Worm (Caenorhabditis elegans) whole organism, L1 larva: ENCODE results near the gene R08C7.11.

Source experiments
- C16A3.4 ChIP-seq: fragments of 150-350 bp; optimal IDR thresholded peaks from 2 replicates; lab custom pipeline; 2014; ENCODE audit warnings: missing biosample characterization, missing genetic modification characterization
- C34B4.2 ChIP-seq: sonication (generic microtip); optimal IDR thresholded peaks from 2 replicates; lab custom pipeline; 2017; ENCODE audit warnings: mild to moderate bottlenecking, missing genetic modification characterization, missing compliant biosample characterization
- aly-2 ChIP-seq: fragments of 150-350 bp; optimal IDR thresholded peaks from 2 replicates; lab custom pipeline; 2014; ENCODE audit warnings: missing biosample characterization, missing genetic modification characterization
- dpl-1 ChIP-seq, 3 experiments: fragments of 150-350 bp in 2 of 3; sonication (generic microtip) in 1 of 3; optimal IDR thresholded peaks; 2 replicates each; lab custom pipeline; 2014 to 2017; ENCODE audit warnings: missing biosample characterization in 3 of 3, missing genetic modification characterization in 3 of 3, missing genetic modification reagents in 3 of 3
- efl-1 ChIP-seq, 4 experiments: fragments of 150-350 bp; optimal IDR thresholded peaks in 3 of 4; peaks in 1 of 4; 1 replicate in 1 of 4; 2 replicates in 3 of 4; lab custom pipeline; 2014; ENCODE audit warnings: missing biosample characterization in 2 of 4, missing genetic modification characterization in 2 of 4, missing genetic modification reagents in 2 of 4
- egl-27 ChIP-seq, 2 experiments: fragments of 150-350 bp in 1 of 2; sonication (generic microtip); optimal IDR thresholded peaks; 3 replicates each; lab custom pipeline; 2017 to 2018; ENCODE audit warnings: missing biosample characterization in 2 of 2, missing genetic modification characterization in 2 of 2, missing genetic modification reagents in 2 of 2
- elt-2 ChIP-seq: sonication (generic microtip); optimal IDR thresholded peaks from 2 replicates; lab custom pipeline; 2016; ENCODE audit warnings: missing genetic modification characterization, mild to moderate bottlenecking, inconsistent platforms, missing compliant biosample characterization, missing genetic modification reagents
- elt-3 ChIP-seq, 6 experiments: fragments of 150-350 bp in 1 of 6; sonication (generic microtip); optimal IDR thresholded peaks; 2 replicates each; lab custom pipeline; 2017 to 2018; ENCODE audit warnings: missing biosample characterization in 6 of 6, missing genetic modification characterization in 6 of 6, inconsistent platforms in 1 of 6
- fkh-4 ChIP-seq: sonication (generic microtip); optimal IDR thresholded peaks from 2 replicates; lab custom pipeline; 2016; ENCODE audit warnings: missing compliant biosample characterization, missing genetic modification characterization, borderline replicate concordance
- grh-1 ChIP-seq: fragments of 200-800 bp; sonication (Bioruptor generic); IDR thresholded peaks from 2 replicates; pipeline ENCODE4 v1.3.6; 2022; ENCODE audit warnings: missing genetic modification reagents, missing genetic modification characterization, missing compliant biosample characterization
- jun-1 ChIP-seq: fragments of 150-350 bp; optimal IDR thresholded peaks from 2 replicates; lab custom pipeline; 2014; ENCODE audit warnings: missing biosample characterization, missing genetic modification reagents, missing genetic modification characterization
- lin-14 ChIP-seq: fragments of 200-800 bp; sonication (Bioruptor generic); optimal IDR thresholded peaks from 2 replicates; lab custom pipeline; 2018; ENCODE audit warnings: mild to moderate bottlenecking, missing genetic modification characterization, moderate library complexity, missing compliant biosample characterization
- lin-15B ChIP-seq: fragments of 150-350 bp; sonication (generic microtip); optimal IDR thresholded peaks from 3 replicates; lab custom pipeline; 2014; ENCODE audit warnings: missing biosample characterization, missing genetic modification characterization
- lin-35 ChIP-seq, 2 experiments: fragments of 150-350 bp; optimal IDR thresholded peaks; 2 replicates each; lab custom pipeline; 2014; ENCODE audit warnings: missing biosample characterization in 2 of 2, missing genetic modification characterization in 2 of 2, missing genetic modification reagents in 2 of 2
- lir-3 ChIP-seq: sonication (generic microtip); optimal IDR thresholded peaks from 2 replicates; lab custom pipeline; 2016; ENCODE audit warnings: mild to moderate bottlenecking, missing genetic modification characterization, moderate library complexity, missing compliant biosample characterization; ENCODE audit not compliant: poor library complexity
- mab-9 ChIP-seq: fragments of 200-800 bp; sonication (Bioruptor generic); IDR thresholded peaks from 2 replicates; pipeline ENCODE4 v1.3.6; 2022; ENCODE audit warnings: missing genetic modification reagents, missing genetic modification characterization, missing compliant biosample characterization
- mef-2 ChIP-seq: fragments of 150-350 bp; optimal IDR thresholded peaks from 2 replicates; lab custom pipeline; 2014; ENCODE audit warnings: missing biosample characterization, missing genetic modification characterization
- mep-1 ChIP-seq: fragments of 150-350 bp; optimal IDR thresholded peaks from 2 replicates; lab custom pipeline; 2014; ENCODE audit warnings: missing biosample characterization, missing genetic modification characterization
- nhr-12 ChIP-seq: sonication (generic microtip); optimal IDR thresholded peaks from 2 replicates; lab custom pipeline; 2017; ENCODE audit warnings: missing biosample characterization, missing genetic modification characterization
- nhr-19 ChIP-seq: fragments of 200-800 bp; sonication (Bioruptor generic); conservative IDR thresholded peaks from 2 replicates; pipeline ENCODE4 v1.3.6; 2022; ENCODE audit warnings: missing genetic modification characterization, missing compliant biosample characterization
- nhr-20 ChIP-seq: sonication (generic microtip); optimal IDR thresholded peaks from 2 replicates; lab custom pipeline; 2016; ENCODE audit warnings: mild to moderate bottlenecking, missing genetic modification characterization, missing compliant biosample characterization
- nhr-237 ChIP-seq: fragments of 150-350 bp; optimal IDR thresholded peaks from 2 replicates; lab custom pipeline; 2014; ENCODE audit warnings: missing biosample characterization, missing genetic modification characterization
- nhr-28 ChIP-seq: fragments of 150-350 bp; optimal IDR thresholded peaks from 2 replicates; lab custom pipeline; 2014; ENCODE audit warnings: missing biosample characterization, missing genetic modification characterization
- nhr-47 ChIP-seq: sonication (generic microtip); optimal IDR thresholded peaks from 2 replicates; lab custom pipeline; 2016; ENCODE audit warnings: mild to moderate bottlenecking, missing genetic modification characterization, moderate library complexity, missing compliant biosample characterization
- nhr-71 ChIP-seq: sonication (generic microtip); optimal IDR thresholded peaks from 2 replicates; lab custom pipeline; 2016; ENCODE audit warnings: mild to moderate bottlenecking, missing genetic modification characterization, moderate library complexity, missing compliant biosample characterization
- nhr-85 ChIP-seq: sonication (generic microtip); peaks from one replicate; lab custom pipeline; 2016; ENCODE audit warnings: missing genetic modification characterization, inconsistent platforms, missing compliant biosample characterization
- pax-3 ChIP-seq: fragments of 200-800 bp; sonication (Bioruptor generic); optimal IDR thresholded peaks from 2 replicates; lab custom pipeline; 2018; ENCODE audit warnings: mild to moderate bottlenecking, missing genetic modification characterization, moderate library complexity, missing compliant biosample characterization
- skn-1 ChIP-seq: fragments of 150-350 bp; optimal IDR thresholded peaks from 2 replicates; lab custom pipeline; 2014; ENCODE audit warnings: missing biosample characterization, missing genetic modification characterization
- snu-23 ChIP-seq: sonication (generic microtip); optimal IDR thresholded peaks from 2 replicates; lab custom pipeline; 2016; ENCODE audit warnings: missing genetic modification characterization, missing compliant biosample characterization
- sup-37 ChIP-seq: fragments of 200-800 bp; sonication (Bioruptor generic); optimal IDR thresholded peaks from 2 replicates; lab custom pipeline; 2018; ENCODE audit warnings: mild to moderate bottlenecking, missing genetic modification characterization, missing compliant biosample characterization
- tlp-1 ChIP-seq: fragments of 150-350 bp; optimal IDR thresholded peaks from 2 replicates; lab custom pipeline; 2014; ENCODE audit warnings: missing biosample characterization, missing genetic modification characterization
- unc-30 ChIP-seq: sonication (generic microtip); optimal IDR thresholded peaks from 2 replicates; lab custom pipeline; 2017; ENCODE audit warnings: missing biosample characterization, missing genetic modification characterization
- unc-62 ChIP-seq: fragments of 150-350 bp; optimal IDR thresholded peaks from 2 replicates; lab custom pipeline; 2014; ENCODE audit warnings: missing biosample characterization, missing genetic modification reagents, missing genetic modification characterization
- ztf-11 ChIP-seq, 2 experiments: sonication (generic microtip); optimal IDR thresholded peaks; 2 replicates each; lab custom pipeline; 2016 to 2017; ENCODE audit warnings: missing genetic modification characterization in 2 of 2, missing biosample characterization in 1 of 2, missing compliant biosample characterization in 1 of 2
- ztf-4 ChIP-seq: fragments of 150-350 bp; optimal IDR thresholded peaks from 2 replicates; lab custom pipeline; 2014; ENCODE audit warnings: missing biosample characterization, missing genetic modification characterization

R08C7.11 gene

ce11 chrIV:4445711-4446290 lies 8.9 kb downstream of the R08C7.11 start, which contains the start of the genes wapl-1 and htz-1 (continued):
- TF ChIP-seq pax-3 (tag; lab: Kevin White, UChicago) (peak; percentile 95), aly-2 (peak; percentile 34), unc-30 (tag; lab: Kevin White, UChicago) (no peak)

- TF ChIP-seq pax-3 (tag; lab: Kevin White, UChicago) (no peak), mab-9 (no peak), fkh-4 (no peak), lin-35 (GFP tag; optimal IDR thresholded peaks at IDR 0.05; lab: Kevin White, UChicago) (no peak)
Observed at ce11 chrIV:4441077-4441476, 13.7 kb downstream of the R08C7.11 start, which contains the start of gene fbxb-75. fbxb-75 (minus strand) TSS chrIV:4441177.

ce11 chrIV:4439190-4439589 lies 15.5 kb downstream of the R08C7.11 start, which contains the start of gene fbxb-74:
fbxb-74 (minus strand) TSS chrIV:4439290.
- TF ChIP-seq sup-37 (GFP tag; lab: Kevin White, UChicago) (no peak), nhr-20 (no peak), egl-27 (tag; optimal IDR thresholded peaks at IDR 0.05; lab: Kevin White, UChicago) (no peak), snu-23 (GFP tag; lab: Kevin White, UChicago) (no peak), grh-1 (no peak), mef-2 (tag; lab: Kevin White, UChicago) (no peak), lir-3 (tag; lab: Kevin White, UChicago) (no peak), ztf-11 (tag; optimal IDR thresholded peaks at IDR 0.05; lab: Kevin White, UChicago) (no peak), lin-15B (tag; lab: Kevin White, UChicago) (no peak), mep-1 (tag; lab: Kevin White, UChicago) (no peak)
- TF ChIP-seq, all 84 proteins: peak for 0

DNA sequence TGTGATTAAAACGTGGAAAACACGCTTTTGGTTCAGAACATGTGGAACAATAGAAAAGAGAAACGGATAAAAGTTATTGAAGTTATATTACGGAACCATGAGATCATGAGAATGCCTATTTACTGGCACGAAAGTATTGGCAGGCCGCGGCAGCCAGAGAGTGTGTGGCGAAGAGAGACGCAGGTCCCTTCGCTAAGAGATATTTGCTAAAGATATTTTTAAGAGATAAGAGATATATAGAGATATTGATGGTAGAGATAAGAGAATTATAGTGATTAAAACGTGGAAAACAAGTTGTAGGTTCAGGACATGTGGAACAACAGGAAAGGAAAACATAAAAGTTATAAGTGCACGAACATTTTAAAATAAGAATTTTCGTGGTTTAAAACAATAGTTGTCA lies 16.9 kb downstream of the R08C7.11 start:
- TF ChIP-seq nhr-85 (tag; lab: Kevin White, UChicago) (peak; percentile 73), lin-14 (GFP tag; lab: Kevin White, UChicago) (peak; percentile 69), ztf-4 (tag; lab: Kevin White, UChicago) (no peak), sup-37 (GFP tag; lab: Kevin White, UChicago) (no peak), unc-62 (no peak), elt-3 (tag; optimal IDR thresholded peaks at IDR 0.05; lab: Kevin White, UChicago) (peak in 1 of 6 experiments; percentile 16), nhr-47 (tag; lab: Kevin White, UChicago) (no peak), grh-1 (no peak), nhr-20 (peak; percentile 7), elt-2 (tag; lab: Kevin White, UChicago) (no peak)

DNA sequence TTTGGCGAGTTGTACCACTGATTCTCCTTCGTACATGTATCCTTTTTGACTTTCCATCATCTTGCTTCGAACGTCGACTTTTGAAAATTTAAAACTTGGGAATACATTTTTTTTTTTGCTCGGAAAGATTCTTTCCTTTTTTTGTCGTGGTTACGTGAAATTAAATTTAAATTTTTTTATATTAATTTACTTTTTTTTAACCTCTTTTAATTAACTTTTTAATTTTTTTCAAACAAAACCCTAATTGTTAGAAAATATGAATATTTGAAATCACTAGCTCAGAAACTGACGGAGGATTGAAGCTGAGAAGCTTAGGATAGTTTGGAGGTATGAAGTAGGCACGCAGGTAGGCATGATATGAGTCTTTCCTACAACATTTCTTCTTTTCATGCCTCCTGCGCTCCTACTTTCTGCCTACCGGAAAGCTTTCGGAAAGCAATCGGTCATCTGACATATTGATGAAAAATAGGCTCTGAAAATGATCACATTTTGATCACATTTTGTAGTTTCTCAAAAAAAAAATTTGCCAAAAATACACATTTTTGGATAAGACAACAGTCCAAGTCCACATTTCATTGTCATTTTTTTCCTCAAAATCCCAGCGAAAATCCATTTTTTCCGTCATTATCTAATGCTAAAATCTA lies 20.2 kb downstream of the R08C7.11 start, which contains the start of the genes R08C7.8 and R08C7.4:
R08C7.8 (minus strand) TSS at position 101 of the 644 bp plus-strand sequence.
R08C7.4 (plus strand) TSS at position 594 of the 644 bp plus-strand sequence.
- TF ChIP-seq unc-62 (no peak), nhr-12 (tag; lab: Kevin White, UChicago) (no peak), nhr-28 (tag; lab: Kevin White, UChicago) (no peak), efl-1 (optimal IDR thresholded peaks at IDR 0.05; lab: Kevin White, UChicago) (no peak), efl-1 (GFP tag; optimal IDR thresholded peaks at IDR 0.05 in 1 of 2; lab: Kevin White, UChicago) (no peak), dpl-1 (GFP tag; optimal IDR thresholded peaks at IDR 0.05; lab: Kevin White, UChicago) (no peak), C16A3.4 (tag; lab: Kevin White, UChicago) (no peak), lin-14 (GFP tag; lab: Kevin White, UChicago) (no peak), C34B4.2 (tag; lab: Kevin White, UChicago) (no peak), nhr-19 (GFP tag; lab: Robert Waterston, UW) (no peak), jun-1 (no peak), mab-9 (no peak), mep-1 (tag; lab: Kevin White, UChicago) (no peak), nhr-71 (tag; lab: Kevin White, UChicago) (no peak), skn-1 (tag; lab: Kevin White, UChicago) (no peak), nhr-237 (tag; lab: Kevin White, UChicago) (no peak), tlp-1 (tag; lab: Kevin White, UChicago) (no peak)
- TF ChIP-seq, all 84 proteins: peak for 0
